1 fruit fly cellular context compared by ENCODE assay signal in the genomic region with DNA sequence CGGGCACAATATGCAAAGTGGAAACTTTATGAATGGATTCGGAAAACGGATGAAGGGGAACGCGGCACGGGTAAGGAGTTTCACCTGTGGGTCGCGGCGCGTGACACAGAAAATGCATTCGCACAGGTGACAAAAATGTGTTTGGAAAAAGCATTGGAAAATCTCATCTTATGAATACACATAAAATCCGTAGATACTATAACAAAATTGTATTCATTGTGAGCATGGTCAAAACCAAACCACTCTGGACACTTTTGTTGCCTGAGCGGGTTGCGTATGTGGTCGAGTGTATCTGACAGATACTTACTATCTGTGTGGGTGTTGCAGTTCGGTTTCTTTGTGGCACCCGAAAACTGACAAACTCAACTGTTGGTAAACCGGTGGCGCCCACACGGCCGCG.
TF ChIP-seq lines count a peak whose summit lies in the region.

No protein-coding gene starts in this region.

TF ChIP-seq in whole organism, embryonic, 481 proteins besides CTCF, POLR2A, EP300 and RAD21 (continued from another document and continues in another):
- TF ChIP-seq shn (GFP tag; optimal IDR thresholded peaks at IDR 0.05; lab: Kevin White, UChicago): no peak
- TF ChIP-seq YL-1 (GFP tag; optimal IDR thresholded peaks at IDR 0.05; lab: Kevin White, UChicago): no peak
- TF ChIP-seq kay (GFP tag; optimal IDR thresholded peaks at IDR 0.05; lab: Kevin White, UChicago): no peak
- peak; percentile 72 for TF ChIP-seq Awh (GFP tag; IDR thresholded peaks at IDR 0.05; lab: Robert Waterston, UW)
- TF ChIP-seq org-1 (GFP tag; optimal IDR thresholded peaks at IDR 0.05; lab: Kevin White, UChicago): peak; percentile 42
- TF ChIP-seq CG10431 (GFP tag; optimal IDR thresholded peaks at IDR 0.05; lab: Kevin White, UChicago): no peak
- no peak for TF ChIP-seq tap (tag; optimal IDR thresholded peaks at IDR 0.05; lab: Kevin White, UChicago)
- TF ChIP-seq dysf (GFP tag; IDR thresholded peaks at IDR 0.05; lab: Robert Waterston, UW): peak; percentile 55; the same call in 2 of the 3 replicates
- TF ChIP-seq Hr39 (optimal IDR thresholded peaks at IDR 0.05; lab: Kevin White, UChicago): no peak
- peak; percentile 89 for TF ChIP-seq vvl (GFP tag; IDR thresholded peaks at IDR 0.05; lab: Robert Waterston, UW)
- TF ChIP-seq Eip74EF (GFP tag; optimal IDR thresholded peaks at IDR 0.05; lab: Kevin White, UChicago): no peak
- TF ChIP-seq cas (GFP tag; IDR thresholded peaks at IDR 0.05; lab: Robert Waterston, UW): no peak
- TF ChIP-seq ap (GFP tag; IDR thresholded peaks at IDR 0.05; lab: Robert Waterston, UW): peak; percentile 70
- peak; percentile 35; the same call in 1 of the 2 replicates for TF ChIP-seq seq (GFP tag; IDR thresholded peaks at IDR 0.05; lab: Robert Waterston, UW)
- no peak for TF ChIP-seq Dp (GFP tag; optimal IDR thresholded peaks at IDR 0.05; lab: Kevin White, UChicago)
- TF ChIP-seq CG2199 (GFP tag; IDR thresholded peaks at IDR 0.05; lab: Robert Waterston, UW): no peak
- TF ChIP-seq Dip2 (GFP tag; IDR thresholded peaks at IDR 0.05; lab: Robert Waterston, UW): no peak
- peak; percentile 71 for TF ChIP-seq H2.0 (GFP tag; IDR thresholded peaks at IDR 0.05; lab: Robert Waterston, UW)
- TF ChIP-seq ewg (GFP tag; optimal IDR thresholded peaks at IDR 0.05; lab: Kevin White, UChicago): peak; percentile 32
- no peak for TF ChIP-seq CG8359 (GFP tag; optimal IDR thresholded peaks at IDR 0.05; lab: Kevin White, UChicago; ENCODE audit: borderline replicate concordance)
- no peak for TF ChIP-seq repo (GFP tag; optimal IDR thresholded peaks at IDR 0.05; lab: Kevin White, UChicago)
- peak; percentile 70 for TF ChIP-seq tgo (GFP tag; IDR thresholded peaks at IDR 0.05; lab: Robert Waterston, UW)
- no peak for TF ChIP-seq CG3407 (GFP tag; optimal IDR thresholded peaks at IDR 0.05; lab: Kevin White, UChicago)
- TF ChIP-seq CG9932 (GFP tag; IDR thresholded peaks at IDR 0.05; lab: Robert Waterston, UW): no peak
- peak; percentile 63 for TF ChIP-seq ranshi (GFP tag; IDR thresholded peaks at IDR 0.05; lab: Robert Waterston, UW)
- peak; percentile 68; the same call in 1 of the 3 replicates for TF ChIP-seq otp (GFP tag; IDR thresholded peaks at IDR 0.05; lab: Robert Waterston, UW)
- TF ChIP-seq fd102C (GFP tag; optimal IDR thresholded peaks at IDR 0.05; lab: Kevin White, UChicago): no peak
- no peak for TF ChIP-seq lbe (GFP tag; optimal IDR thresholded peaks at IDR 0.05; lab: Kevin White, UChicago)
- no peak for TF ChIP-seq CG10274 (GFP tag; optimal IDR thresholded peaks at IDR 0.05; lab: Kevin White, UChicago)
- TF ChIP-seq CG6813 (GFP tag; optimal IDR thresholded peaks at IDR 0.05; lab: Kevin White, UChicago): no peak
- no peak for TF ChIP-seq crol (GFP tag; IDR thresholded peaks at IDR 0.05; lab: Robert Waterston, UW)
- TF ChIP-seq ems (GFP tag; optimal IDR thresholded peaks at IDR 0.05; lab: Kevin White, UChicago): peak; percentile 29
- no peak for TF ChIP-seq gem (tag; optimal IDR thresholded peaks at IDR 0.05; lab: Kevin White, UChicago)
- no peak for TF ChIP-seq hkb (optimal IDR thresholded peaks at IDR 0.05; lab: Kevin White, UChicago)
- TF ChIP-seq hkb (GFP tag; IDR thresholded peaks at IDR 0.05; lab: Robert Waterston, UW): peak; percentile 83
- peak in 1 of 3 experiments; percentile 12 for TF ChIP-seq lola (GFP tag; optimal IDR thresholded peaks at IDR 0.05; lab: Kevin White, UChicago)
- no peak for TF ChIP-seq gce (GFP tag; IDR thresholded peaks at IDR 0.05; lab: Robert Waterston, UW)
- no peak for TF ChIP-seq sd (tag; optimal IDR thresholded peaks at IDR 0.05; lab: Kevin White, UChicago)
- TF ChIP-seq az2 (GFP tag; optimal IDR thresholded peaks at IDR 0.05; lab: Kevin White, UChicago): peak; percentile 71
- peak; percentile 62; the same call in 1 of the 2 replicates for TF ChIP-seq bowl (GFP tag; IDR thresholded peaks at IDR 0.05; lab: Robert Waterston, UW)
- TF ChIP-seq chn (GFP tag; optimal IDR thresholded peaks at IDR 0.05; lab: Kevin White, UChicago): no peak
- peak; percentile 53 for TF ChIP-seq CG13424 (tag; optimal IDR thresholded peaks at IDR 0.05; lab: Kevin White, UChicago)
- TF ChIP-seq sr (GFP tag; IDR thresholded peaks at IDR 0.05; lab: Robert Waterston, UW): peak; percentile 85; the same call in 2 of the 3 replicates
- no peak for TF ChIP-seq insv (GFP tag; optimal IDR thresholded peaks at IDR 0.05; lab: Kevin White, UChicago)
- TF ChIP-seq nom (GFP tag; optimal IDR thresholded peaks at IDR 0.05; lab: Kevin White, UChicago): no peak
- TF ChIP-seq CG12104 (GFP tag; optimal IDR thresholded peaks at IDR 0.05; lab: Kevin White, UChicago): no peak
- TF ChIP-seq CG13123 (GFP tag; optimal IDR thresholded peaks at IDR 0.05; lab: Kevin White, UChicago): no peak
- TF ChIP-seq Sry-δ (GFP tag; optimal IDR thresholded peaks at IDR 0.05; lab: Kevin White, UChicago): no peak
- TF ChIP-seq CG17361 (GFP tag; IDR thresholded peaks at IDR 0.05; lab: Robert Waterston, UW): 0 out of 3 replicates have a peak, but pooled peaks have one; percentile 42
- peak in 1 of 2 experiments; percentile 54 for TF ChIP-seq dpn (GFP tag; optimal IDR thresholded peaks at IDR 0.05; lab: Kevin White, UChicago)
- no peak for TF ChIP-seq sqz (GFP tag; optimal IDR thresholded peaks at IDR 0.05; lab: Kevin White, UChicago)
- peak; percentile 93 for TF ChIP-seq sens (GFP tag; lab: Kevin White, UChicago)
- no peak for TF ChIP-seq Dref (GFP tag; IDR thresholded peaks at IDR 0.05; lab: Robert Waterston, UW)
- no peak for TF ChIP-seq CG10959 (GFP tag; IDR thresholded peaks at IDR 0.05; lab: Robert Waterston, UW)
- no peak for TF ChIP-seq nerfin-2 (GFP tag; IDR thresholded peaks at IDR 0.05; lab: Robert Waterston, UW; ENCODE audit: partially characterized antibody)
- TF ChIP-seq toy (GFP tag; IDR thresholded peaks at IDR 0.05; lab: Robert Waterston, UW): no peak
- no peak for TF ChIP-seq Asciz (GFP tag; optimal IDR thresholded peaks at IDR 0.05; lab: Kevin White, UChicago)
- TF ChIP-seq Hr78 (GFP tag; optimal IDR thresholded peaks at IDR 0.05; lab: Kevin White, UChicago): peak in 1 of 2 experiments; percentile 62
- no peak for TF ChIP-seq dm (GFP tag; optimal IDR thresholded peaks at IDR 0.05; lab: Kevin White, UChicago)
- peak; percentile 54 for TF ChIP-seq CG4730 (GFP tag; IDR thresholded peaks at IDR 0.05; lab: Robert Waterston, UW)
- TF ChIP-seq jigr1 (GFP tag; IDR thresholded peaks at IDR 0.05; lab: Robert Waterston, UW): no peak
- no peak for TF ChIP-seq CG3995 (GFP tag; optimal IDR thresholded peaks at IDR 0.05; lab: Kevin White, UChicago)
- TF ChIP-seq CG17186 (GFP tag; optimal IDR thresholded peaks at IDR 0.05; lab: Kevin White, UChicago): no peak
- TF ChIP-seq CG31388 (GFP tag; optimal IDR thresholded peaks at IDR 0.05; lab: Kevin White, UChicago): no peak
- TF ChIP-seq CG11504 (tag; optimal IDR thresholded peaks at IDR 0.05; lab: Kevin White, UChicago): no peak
- no peak for TF ChIP-seq ro (GFP tag; IDR thresholded peaks at IDR 0.05; lab: Robert Waterston, UW)
- TF ChIP-seq PHDP (tag; optimal IDR thresholded peaks at IDR 0.05; lab: Kevin White, UChicago): no peak
- TF ChIP-seq Neu2 (GFP tag; optimal IDR thresholded peaks at IDR 0.05; lab: Kevin White, UChicago; ENCODE audit: borderline replicate concordance): no peak
- TF ChIP-seq crp (GFP tag; optimal IDR thresholded peaks at IDR 0.05; lab: Kevin White, UChicago): peak in 1 of 2 experiments; percentile 10
- no peak for TF ChIP-seq vfl (GFP tag; optimal IDR thresholded peaks at IDR 0.05; lab: Kevin White, UChicago)
- TF ChIP-seq CG16863 (GFP tag; optimal IDR thresholded peaks at IDR 0.05; lab: Kevin White, UChicago): no peak
- peak in 1 of 2 experiments; percentile 9 for TF ChIP-seq chif (GFP tag; optimal IDR thresholded peaks at IDR 0.05; lab: Kevin White, UChicago)
- no peak for TF ChIP-seq CG33557 (GFP tag; optimal IDR thresholded peaks at IDR 0.05; lab: Kevin White, UChicago)
- no peak for TF ChIP-seq Sry-β (GFP tag; optimal IDR thresholded peaks at IDR 0.05; lab: Kevin White, UChicago)
- peak; percentile 6 for TF ChIP-seq Fer1 (GFP tag; optimal IDR thresholded peaks at IDR 0.05; lab: Kevin White, UChicago)
- peak; percentile 36; the same call in 1 of the 2 replicates for TF ChIP-seq slbo (GFP tag; IDR thresholded peaks at IDR 0.05; lab: Robert Waterston, UW)
- TF ChIP-seq CG1792 (GFP tag; optimal IDR thresholded peaks at IDR 0.05; lab: Kevin White, UChicago): no peak
- no peak for TF ChIP-seq CG14965 (GFP tag; optimal IDR thresholded peaks at IDR 0.05; lab: Kevin White, UChicago; ENCODE audit: borderline replicate concordance)
- no peak for TF ChIP-seq Vsx1 (GFP tag; optimal IDR thresholded peaks at IDR 0.05; lab: Kevin White, UChicago)
- TF ChIP-seq B-H2 (GFP tag; optimal IDR thresholded peaks at IDR 0.05; lab: Kevin White, UChicago): no peak
- TF ChIP-seq ac (GFP tag; optimal IDR thresholded peaks at IDR 0.05; lab: Kevin White, UChicago): no peak
- TF ChIP-seq CG12155 (GFP tag; optimal IDR thresholded peaks at IDR 0.05; lab: Kevin White, UChicago): no peak
- no peak for TF ChIP-seq Doc3 (GFP tag; IDR thresholded peaks at IDR 0.05; lab: Robert Waterston, UW; ENCODE audit: partially characterized antibody)
- TF ChIP-seq ham (GFP tag; IDR thresholded peaks at IDR 0.05; lab: Robert Waterston, UW): no peak
- TF ChIP-seq CG31365 (tag; optimal IDR thresholded peaks at IDR 0.05; lab: Kevin White, UChicago): no peak
- TF ChIP-seq pros (GFP tag; optimal IDR thresholded peaks at IDR 0.05; lab: Kevin White, UChicago): peak; percentile 4
- TF ChIP-seq gfzf (GFP tag; optimal IDR thresholded peaks at IDR 0.05; lab: Kevin White, UChicago): no peak
- peak; percentile 29 for TF ChIP-seq Antp (GFP tag; optimal IDR thresholded peaks at IDR 0.05; lab: Kevin White, UChicago)
- TF ChIP-seq sens-2 (GFP tag; IDR thresholded peaks at IDR 0.05; lab: Robert Waterston, UW): peak; percentile 38; the same call in 1 of the 2 replicates
- no peak for TF ChIP-seq HLH54F (GFP tag; optimal IDR thresholded peaks at IDR 0.05; lab: Kevin White, UChicago)
- peak; percentile 28 for TF ChIP-seq CG2120 (GFP tag; optimal IDR thresholded peaks at IDR 0.05; lab: Kevin White, UChicago)
- TF ChIP-seq pan (optimal IDR thresholded peaks at IDR 0.05; lab: Kevin White, UChicago): no peak
- peak in 1 of 2 experiments; percentile 79 for TF ChIP-seq pan (GFP tag; optimal IDR thresholded peaks at IDR 0.05 in 1 of 2, IDR thresholded peaks at IDR 0.05 in 1 of 2)
- TF ChIP-seq emc (GFP tag; optimal IDR thresholded peaks at IDR 0.05; lab: Kevin White, UChicago): no peak
- TF ChIP-seq nmo (GFP tag; optimal IDR thresholded peaks at IDR 0.05; lab: Kevin White, UChicago): peak; percentile 24
- no peak for TF ChIP-seq Lim3 (GFP tag; IDR thresholded peaks at IDR 0.05; lab: Robert Waterston, UW)
- TF ChIP-seq CG3065 (GFP tag; optimal IDR thresholded peaks at IDR 0.05; lab: Kevin White, UChicago): no peak
- TF ChIP-seq CG6175 (GFP tag; IDR thresholded peaks at IDR 0.05; lab: Robert Waterston, UW): no peak
- TF ChIP-seq unc-4 (GFP tag; IDR thresholded peaks at IDR 0.05; lab: Robert Waterston, UW; ENCODE audit: partially characterized antibody): no peak
- no peak for TF ChIP-seq Side (GFP tag; optimal IDR thresholded peaks at IDR 0.05; lab: Kevin White, UChicago)
- TF ChIP-seq CG1233 (GFP tag; optimal IDR thresholded peaks at IDR 0.05; lab: Kevin White, UChicago): peak; percentile 24
- no peak for TF ChIP-seq pita (GFP tag; optimal IDR thresholded peaks at IDR 0.05; lab: Kevin White, UChicago)
- TF ChIP-seq CG33213 (GFP tag; optimal IDR thresholded peaks at IDR 0.05; lab: Kevin White, UChicago): no peak
- peak; percentile 34; the same call in 1 of the 2 replicates for TF ChIP-seq CG3847 (GFP tag; IDR thresholded peaks at IDR 0.05; lab: Robert Waterston, UW)
- no peak for TF ChIP-seq CG12071 (GFP tag; optimal IDR thresholded peaks at IDR 0.05; lab: Kevin White, UChicago)
- peak; percentile 89 for TF ChIP-seq ci (GFP tag; IDR thresholded peaks at IDR 0.05; lab: Robert Waterston, UW)
- peak; percentile 51 for TF ChIP-seq CG14441 (GFP tag; IDR thresholded peaks at IDR 0.05; lab: Robert Waterston, UW)
- peak; percentile 57 for TF ChIP-seq lmd (GFP tag; IDR thresholded peaks at IDR 0.05; lab: Robert Waterston, UW)
- peak; percentile 39 for TF ChIP-seq phol (tag; optimal IDR thresholded peaks at IDR 0.05; lab: Kevin White, UChicago)
- no peak for TF ChIP-seq Jarid2 (GFP tag; optimal IDR thresholded peaks at IDR 0.05; lab: Kevin White, UChicago)
- no peak for TF ChIP-seq zen2 (GFP tag; IDR thresholded peaks at IDR 0.05; lab: Robert Waterston, UW; ENCODE audit: partially characterized antibody)
- no peak for TF ChIP-seq CG13894 (tag; optimal IDR thresholded peaks at IDR 0.05; lab: Kevin White, UChicago)
- no peak for TF ChIP-seq CG7745 (tag; optimal IDR thresholded peaks at IDR 0.05; lab: Kevin White, UChicago)
- TF ChIP-seq Elba2 (GFP tag; optimal IDR thresholded peaks at IDR 0.05; lab: Kevin White, UChicago): no peak
- TF ChIP-seq NfI (GFP tag; optimal IDR thresholded peaks at IDR 0.05; lab: Kevin White, UChicago): no peak
- TF ChIP-seq CG15011 (GFP tag; optimal IDR thresholded peaks at IDR 0.05; lab: Kevin White, UChicago): no peak
- no peak for TF ChIP-seq CG7928 (GFP tag; optimal IDR thresholded peaks at IDR 0.05; lab: Kevin White, UChicago)
- TF ChIP-seq CG2202 (tag; optimal IDR thresholded peaks at IDR 0.05; lab: Kevin White, UChicago): peak; percentile 11
- peak; percentile 35 for TF ChIP-seq fd96Cb (tag; optimal IDR thresholded peaks at IDR 0.05; lab: Kevin White, UChicago)
- no peak for TF ChIP-seq aop (GFP tag; IDR thresholded peaks at IDR 0.05; lab: Robert Waterston, UW)
- TF ChIP-seq grn (GFP tag; optimal IDR thresholded peaks at IDR 0.05; lab: Kevin White, UChicago): no peak
- TF ChIP-seq CG8924 (tag; optimal IDR thresholded peaks at IDR 0.05; lab: Kevin White, UChicago): peak; percentile 38
- TF ChIP-seq TFAM (GFP tag; optimal IDR thresholded peaks at IDR 0.05; lab: Kevin White, UChicago): no peak
- TF ChIP-seq pzg (GFP tag; optimal IDR thresholded peaks at IDR 0.05; lab: Kevin White, UChicago): no peak
- no peak for TF ChIP-seq btn (GFP tag; optimal IDR thresholded peaks at IDR 0.05; lab: Kevin White, UChicago)
- peak; percentile 76 for TF ChIP-seq CG34422 (GFP tag; IDR thresholded peaks at IDR 0.05; lab: Robert Waterston, UW)
- TF ChIP-seq CG9797 (GFP tag; optimal IDR thresholded peaks at IDR 0.05; lab: Kevin White, UChicago): no peak
- no peak for TF ChIP-seq eyg (GFP tag; optimal IDR thresholded peaks at IDR 0.05; lab: Kevin White, UChicago)
- TF ChIP-seq slou (GFP tag; optimal IDR thresholded peaks at IDR 0.05; lab: Kevin White, UChicago): no peak
- no peak; the same call in 1 of the 2 replicates for TF ChIP-seq ssp (GFP tag; IDR thresholded peaks at IDR 0.05; lab: Robert Waterston, UW)
